Worm (Caenorhabditis elegans): Measurements from ENCODE around the gene sth-1.
A peak's percentile ranks its signal among the peaks of the same experiment; 100 is the strongest.

Gene sth-1

ce11 chrV:8039606-8040005 is 12.3 kb upstream of the sth-1 start:
- 0 out of 2 replicates have a peak, but pooled peaks have one; percentile 28 for TF ChIP-seq sea-1 (GFP tag; conservative IDR thresholded peaks at IDR 0.05)
- no peak for TF ChIP-seq F13C5.2 (tag; optimal IDR thresholded peaks at IDR 0.05)
- peak; percentile 57 for TF ChIP-seq ama-1 (optimal IDR thresholded peaks at IDR 0.05)
- TF ChIP-seq hmg-4 (GFP tag; optimal IDR thresholded peaks at IDR 0.05): no peak
- no peak for TF ChIP-seq flt-1 (GFP tag; IDR thresholded peaks at IDR 0.05)

ce11 chrV:8040247-8041084 is 11.5 kb upstream of the sth-1 start:
- TF ChIP-seq hmg-4 (GFP tag; optimal IDR thresholded peaks at IDR 0.05) (peak; percentile 3), aly-1 (tag; optimal IDR thresholded peaks at IDR 0.05) (no peak), ama-1 (optimal IDR thresholded peaks at IDR 0.05) (peak; percentile 82), ceh-36 (tag; optimal IDR thresholded peaks at IDR 0.05) (peak; percentile 2)

DNA sequence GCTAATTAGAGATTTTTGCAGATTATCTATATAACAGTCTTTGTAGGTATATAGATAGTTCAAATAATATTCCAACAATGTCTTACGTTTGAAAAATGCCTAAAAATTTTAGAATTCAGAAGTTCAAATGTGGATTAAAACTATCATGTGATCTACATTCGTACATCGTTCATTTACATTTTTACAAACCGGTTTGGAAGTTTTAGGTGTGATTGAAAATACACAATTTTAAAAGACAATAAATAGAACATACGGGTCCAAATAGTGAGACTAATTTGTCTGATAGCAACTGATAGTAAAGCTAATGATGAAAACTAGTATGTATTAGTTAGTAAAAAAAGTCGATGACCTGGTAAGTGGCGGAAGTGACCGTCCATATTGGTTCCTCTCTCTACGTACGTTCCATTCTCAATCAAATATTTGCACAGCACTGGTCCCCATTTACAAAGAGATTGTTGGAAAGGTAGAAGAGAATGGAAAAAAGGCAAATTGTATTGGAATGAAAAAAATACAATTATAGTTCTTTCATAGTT is 10.5 kb upstream of the sth-1 start:
- TF ChIP-seq F13C5.2 (tag; optimal IDR thresholded peaks at IDR 0.05) (no peak), hmg-4 (GFP tag; optimal IDR thresholded peaks at IDR 0.05) (no peak), ceh-13 (GFP tag; optimal IDR thresholded peaks at IDR 0.05) (no peak), scrt-1 (GFP tag; IDR thresholded peaks at IDR 0.05) (no peak), tra-4 (tag; optimal IDR thresholded peaks at IDR 0.05) (no peak), pes-1 (GFP tag; IDR thresholded peaks at IDR 0.05) (no peak), ceh-36 (tag; optimal IDR thresholded peaks at IDR 0.05) (no peak), flt-1 (GFP tag; IDR thresholded peaks at IDR 0.05) (no peak), ama-1 (optimal IDR thresholded peaks at IDR 0.05) (no peak), B0310.2 (tag; optimal IDR thresholded peaks at IDR 0.05) (no peak), ets-7 (tag; optimal IDR thresholded peaks at IDR 0.05) (no peak)

- no peak for TF ChIP-seq aly-1 (tag; optimal IDR thresholded peaks at IDR 0.05)
These were observed 8.3 kb upstream of the sth-1 start for ce11 chrV:8043664-8044063.

ce11 chrV:8044957-8045356 is 7.0 kb upstream of the sth-1 start:
- TF ChIP-seq flt-1 (GFP tag; IDR thresholded peaks at IDR 0.05) (no peak), sea-1 (GFP tag; conservative IDR thresholded peaks at IDR 0.05) (no peak), aly-1 (tag; optimal IDR thresholded peaks at IDR 0.05) (no peak), hmg-4 (GFP tag; optimal IDR thresholded peaks at IDR 0.05) (peak; percentile 33)

DNA sequence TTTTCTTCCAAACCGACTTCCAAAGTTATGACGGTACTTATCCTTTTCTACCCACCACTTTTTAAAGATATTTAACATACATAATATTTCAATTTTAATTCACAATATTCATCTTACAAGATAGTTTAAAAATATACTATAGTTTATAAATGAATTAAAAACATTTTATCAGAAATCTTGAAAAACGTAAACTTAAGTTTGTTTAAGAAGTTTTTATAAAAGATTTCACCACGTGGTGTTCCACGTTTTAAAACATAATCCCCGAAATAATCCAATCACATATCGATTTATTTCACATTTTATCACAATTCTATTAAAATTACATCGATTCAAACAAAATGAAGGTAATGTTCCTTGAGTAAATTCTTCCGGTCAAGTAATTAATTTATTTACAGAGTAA is 5.2 kb upstream of the sth-1 start, which contains the start of gene ZC513.3:
Gene ZC513.3 (plus strand): TSS at position 301 of the 400 bp plus-strand sequence.
- TF ChIP-seq tbx-37 (GFP tag; conservative IDR thresholded peaks at IDR 0.05) (no peak), ceh-36 (tag; optimal IDR thresholded peaks at IDR 0.05) (no peak), hmbx-1 (tag; optimal IDR thresholded peaks at IDR 0.05) (no peak), tbx-11 (GFP tag; IDR thresholded peaks at IDR 0.05) (no peak), aly-1 (tag; optimal IDR thresholded peaks at IDR 0.05) (no peak), F13C5.2 (tag; optimal IDR thresholded peaks at IDR 0.05) (no peak), ama-1 (optimal IDR thresholded peaks at IDR 0.05) (no peak), hmg-4 (GFP tag; optimal IDR thresholded peaks at IDR 0.05) (no peak), sea-1 (GFP tag; conservative IDR thresholded peaks at IDR 0.05) (no peak), hnd-1 (tag; optimal IDR thresholded peaks at IDR 0.05) (no peak), scrt-1 (GFP tag; IDR thresholded peaks at IDR 0.05) (no peak), flt-1 (GFP tag; IDR thresholded peaks at IDR 0.05) (no peak)

ce11 chrV:8050059-8050677 is 1.8 kb upstream of the sth-1 start:
- no peak for TF ChIP-seq hmg-4 (GFP tag; optimal IDR thresholded peaks at IDR 0.05)
- no peak for TF ChIP-seq ets-7 (tag; optimal IDR thresholded peaks at IDR 0.05)
- no peak for TF ChIP-seq hnd-1 (tag; optimal IDR thresholded peaks at IDR 0.05)
- TF ChIP-seq ceh-13 (GFP tag; optimal IDR thresholded peaks at IDR 0.05): no peak
- no peak for TF ChIP-seq ceh-36 (tag; optimal IDR thresholded peaks at IDR 0.05)
- TF ChIP-seq hmbx-1 (tag; optimal IDR thresholded peaks at IDR 0.05): no peak
- no peak for TF ChIP-seq tbx-11 (GFP tag; IDR thresholded peaks at IDR 0.05)
- no peak for TF ChIP-seq aly-1 (tag; optimal IDR thresholded peaks at IDR 0.05)
- no peak for TF ChIP-seq ama-1 (optimal IDR thresholded peaks at IDR 0.05)
- no peak for TF ChIP-seq sea-1 (GFP tag; conservative IDR thresholded peaks at IDR 0.05)
- TF ChIP-seq tbx-37 (GFP tag; conservative IDR thresholded peaks at IDR 0.05): no peak
- no peak for TF ChIP-seq B0310.2 (tag; optimal IDR thresholded peaks at IDR 0.05)
- no peak for TF ChIP-seq scrt-1 (GFP tag; IDR thresholded peaks at IDR 0.05)
- TF ChIP-seq tra-4 (tag; optimal IDR thresholded peaks at IDR 0.05): no peak
- no peak for TF ChIP-seq F13C5.2 (tag; optimal IDR thresholded peaks at IDR 0.05)
- no peak for TF ChIP-seq flt-1 (GFP tag; IDR thresholded peaks at IDR 0.05)
- no peak for TF ChIP-seq pes-1 (GFP tag; IDR thresholded peaks at IDR 0.05)

DNA sequence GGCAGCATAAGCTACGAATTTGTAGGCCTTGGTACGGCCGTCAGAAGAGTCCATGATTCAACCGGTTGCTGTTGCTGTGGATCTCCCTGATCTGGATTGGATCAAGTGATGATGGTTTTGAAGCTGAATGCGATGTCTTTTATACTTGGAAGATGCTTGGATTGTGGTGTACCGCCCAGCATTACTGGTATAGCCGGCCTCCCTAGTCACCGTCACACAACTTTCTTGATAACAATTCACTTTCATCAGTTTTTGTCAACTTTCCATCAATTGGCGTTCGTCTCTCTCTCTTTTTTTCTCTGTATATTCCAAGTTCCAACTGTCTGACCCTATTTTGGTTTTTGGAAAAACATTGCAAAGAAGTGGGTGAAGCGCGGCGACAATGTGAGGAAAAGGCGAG is 1.1 kb upstream of the sth-1 start, which contains the start of gene col-43:
Gene col-43 (minus strand): TSS at position 101 of the 400 bp plus-strand sequence.
- TF ChIP-seq sea-1 (GFP tag; conservative IDR thresholded peaks at IDR 0.05) (no peak), ama-1 (optimal IDR thresholded peaks at IDR 0.05) (no peak), hmg-4 (GFP tag; optimal IDR thresholded peaks at IDR 0.05) (no peak), ceh-13 (GFP tag; optimal IDR thresholded peaks at IDR 0.05) (no peak), ets-7 (tag; optimal IDR thresholded peaks at IDR 0.05) (no peak), flt-1 (GFP tag; IDR thresholded peaks at IDR 0.05) (no peak), F13C5.2 (tag; optimal IDR thresholded peaks at IDR 0.05) (no peak), scrt-1 (GFP tag; IDR thresholded peaks at IDR 0.05) (no peak), aly-1 (tag; optimal IDR thresholded peaks at IDR 0.05) (no peak), pes-1 (GFP tag; IDR thresholded peaks at IDR 0.05) (no peak), tbx-11 (GFP tag; IDR thresholded peaks at IDR 0.05) (no peak)
